Worm (Caenorhabditis elegans): ENCODE measurements around the gene syp-1.
A peak's percentile ranks its signal among the peaks of the same experiment; 100 is the strongest.

The syp-1 gene

ce11 chrV:16401519-16401918 lies 2.6 kb upstream of the syp-1 start, which contains the start of gene F13A7.14:
F13A7.14 (plus strand) TSS chrV:16401891.
- TF ChIP-seq fos-1 (tag; optimal IDR thresholded peaks at IDR 0.05) (no peak), nhr-77 (tag; optimal IDR thresholded peaks at IDR 0.05) (peak; percentile 1), ceh-63 (GFP tag; optimal IDR thresholded peaks at IDR 0.05) (peak; percentile 32), efl-1 (optimal IDR thresholded peaks at IDR 0.05) (peak; percentile 97 to 98), efl-1 (GFP tag; optimal IDR thresholded peaks at IDR 0.05 in 1 of 2) (peak; percentile 97 to 100), unc-86 (tag; optimal IDR thresholded peaks at IDR 0.05) (peak; percentile 83), nhr-84 (tag; optimal IDR thresholded peaks at IDR 0.05) (no peak), fkh-4 (tag; optimal IDR thresholded peaks at IDR 0.05; ENCODE audit: borderline replicate concordance) (peak; percentile 97), alr-1 (tag; optimal IDR thresholded peaks at IDR 0.05; ENCODE audit: borderline replicate concordance) (no peak), sptf-1 (tag; optimal IDR thresholded peaks at IDR 0.05) (no peak), nhr-11 (tag; optimal IDR thresholded peaks at IDR 0.05) (peak; percentile 25), hpl-2 (GFP tag; optimal IDR thresholded peaks at IDR 0.05) (no peak), pqm-1 (tag; optimal IDR thresholded peaks at IDR 0.05) (no peak), lir-3 (tag; optimal IDR thresholded peaks at IDR 0.05; ENCODE audit: poor library complexity) (peak; percentile 96), nhr-20 (tag; optimal IDR thresholded peaks at IDR 0.05) (peak; percentile 92), swsn-7 (tag; optimal IDR thresholded peaks at IDR 0.05) (peak; percentile 89), hlh-4 (tag; optimal IDR thresholded peaks at IDR 0.05) (peak; percentile 82), isw-1 (GFP tag; IDR thresholded peaks at IDR 0.05) (peak; percentile 82), sox-4 (tag; optimal IDR thresholded peaks at IDR 0.05) (peak; percentile 94), ces-1 (GFP tag; optimal IDR thresholded peaks at IDR 0.05) (no peak), lsy-2 (tag; optimal IDR thresholded peaks at IDR 0.05) (peak; percentile 79 to 89), nhr-47 (tag; optimal IDR thresholded peaks at IDR 0.05) (peak; percentile 95), mep-1 (tag; optimal IDR thresholded peaks at IDR 0.05) (peak; percentile 79), ztf-11 (tag; optimal IDR thresholded peaks at IDR 0.05) (peak in 1 of 2 experiments; percentile 98), pag-3 (tag; optimal IDR thresholded peaks at IDR 0.05; ENCODE audit: borderline replicate concordance, insufficient read depth) (no peak), pax-3 (tag; optimal IDR thresholded peaks at IDR 0.05) (peak; percentile 94), egl-13 (tag; optimal IDR thresholded peaks at IDR 0.05) (peak; percentile 94), lin-15B (tag; optimal IDR thresholded peaks at IDR 0.05) (peak; percentile 64), rnt-1 (tag; optimal IDR thresholded peaks at IDR 0.05) (peak; percentile 99), vab-15 (tag; optimal IDR thresholded peaks at IDR 0.05) (peak; percentile 74), elt-2 (tag; optimal IDR thresholded peaks at IDR 0.05) (peak; percentile 81), mef-2 (tag; optimal IDR thresholded peaks at IDR 0.05) (no peak), zag-1 (tag; optimal IDR thresholded peaks at IDR 0.05) (no peak), lin-14 (GFP tag; optimal IDR thresholded peaks at IDR 0.05) (peak; percentile 82), nhr-28 (tag; optimal IDR thresholded peaks at IDR 0.05) (no peak), grh-1 (GFP tag; IDR thresholded peaks at IDR 0.05) (peak; percentile 86), dsc-1 (tag; optimal IDR thresholded peaks at IDR 0.05) (peak; percentile 96), C04F5.9 (tag; optimal IDR thresholded peaks at IDR 0.05) (peak; percentile 88), hlh-17 (GFP tag; optimal IDR thresholded peaks at IDR 0.05; ENCODE audit: borderline replicate concordance) (peak; percentile 67), aly-2 (tag; optimal IDR thresholded peaks at IDR 0.05) (no peak), zip-4 (GFP tag; optimal IDR thresholded peaks at IDR 0.05) (peak; percentile 80), snpc-4 (tag; optimal IDR thresholded peaks at IDR 0.05) (peak; percentile 84), ceh-88 (GFP tag; IDR thresholded peaks at IDR 0.05) (peak; percentile 71), dpl-1 (GFP tag; optimal IDR thresholded peaks at IDR 0.05) (peak; percentile 95 to 98 (median 97)), egl-27 (tag; optimal IDR thresholded peaks at IDR 0.05) (no peak), sup-37 (GFP tag; optimal IDR thresholded peaks at IDR 0.05) (peak; percentile 85), xbp-1 (tag; optimal IDR thresholded peaks at IDR 0.05) (peak; percentile 91), jun-1 (tag; optimal IDR thresholded peaks at IDR 0.05) (peak; percentile 54), ztf-4 (tag; optimal IDR thresholded peaks at IDR 0.05) (peak; percentile 58), fkh-10 (GFP tag; optimal IDR thresholded peaks at IDR 0.05) (no peak), elt-3 (tag; optimal IDR thresholded peaks at IDR 0.05) (peak in 2 of 6 experiments; percentile 29 to 87), lin-35 (GFP tag; optimal IDR thresholded peaks at IDR 0.05) (peak; percentile 96 to 97)

Data from whole organism, L1 larva.